Worm (Caenorhabditis elegans) whole organism, midembryonic: ENCODE results near the gene npr-37.

Experiments
- T22C8.4 ChIP-seq: fragments of 200-800 bp; sonication (Bioruptor generic); IDR thresholded peaks from 2 replicates; pipeline ENCODE4 v1.3.6; 2022; ENCODE audit warnings: missing genetic modification characterization, missing compliant biosample characterization
- cog-1 ChIP-seq: sonication (generic microtip); optimal IDR thresholded peaks from 2 replicates; lab custom pipeline; 2016; ENCODE audit warnings: missing genetic modification characterization, missing compliant biosample characterization
- flt-1 ChIP-seq: fragments of 200-800 bp; sonication (Bioruptor generic); IDR thresholded peaks from 2 replicates; pipeline ENCODE4 v1.3.6; 2022; ENCODE audit warnings: missing genetic modification characterization, missing compliant biosample characterization
- klf-2 ChIP-seq: fragments of 200-800 bp; sonication (Bioruptor generic); conservative IDR thresholded peaks from 2 replicates; pipeline ENCODE4 v1.3.6; 2022; ENCODE audit warnings: missing genetic modification reagents, missing genetic modification characterization, missing compliant biosample characterization
- med-1 ChIP-seq: sonication (generic microtip); optimal IDR thresholded peaks from 2 replicates; lab custom pipeline; 2017; ENCODE audit warnings: missing genetic modification characterization, mild to moderate bottlenecking, missing compliant biosample characterization, antibody characterized with exemption, missing genetic modification reagents; ENCODE audit not compliant: insufficient read depth
- ref-1 ChIP-seq: fragments of 200-800 bp; sonication (Bioruptor generic); conservative IDR thresholded peaks from 2 replicates; pipeline ENCODE4 v1.3.6; 2022; ENCODE audit warnings: missing genetic modification reagents, missing genetic modification characterization, missing compliant biosample characterization
- tab-1 ChIP-seq: fragments of 200-800 bp; sonication (Bioruptor generic); IDR thresholded peaks from 2 replicates; pipeline ENCODE4 v1.3.6; 2022; ENCODE audit warnings: missing genetic modification characterization, missing compliant biosample characterization
- ztf-23 ChIP-seq: fragments of 200-800 bp; sonication (Bioruptor generic); IDR thresholded peaks from 2 replicates; pipeline ENCODE4 v1.3.6; 2022; ENCODE audit warnings: missing genetic modification reagents, missing genetic modification characterization, missing compliant biosample characterization
- ztf-29 ChIP-seq: fragments of 200-800 bp; sonication (Bioruptor generic); IDR thresholded peaks from 2 replicates; pipeline ENCODE4 v1.3.6; 2022; ENCODE audit warnings: missing genetic modification reagents, missing genetic modification characterization, missing compliant biosample characterization

npr-37 gene

ce11 chrIV:467291-467690, 13.7 kb downstream of the npr-37 start:
- no peak for TF ChIP-seq ztf-29 (GFP tag; lab: Robert Waterston, UW)
- TF ChIP-seq flt-1 (GFP tag; lab: Robert Waterston, UW), result no peak
- no peak for TF ChIP-seq T22C8.4 (GFP tag; lab: Robert Waterston, UW)
- no peak for TF ChIP-seq cog-1 (tag; lab: Kevin White, UChicago)
- TF ChIP-seq ztf-23, result no peak
- TF ChIP-seq med-1 (GFP tag; lab: Kevin White, UChicago), result no peak
- no peak for TF ChIP-seq tab-1 (GFP tag; lab: Robert Waterston, UW)
- no peak for TF ChIP-seq klf-2 (GFP tag; lab: Robert Waterston, UW)
- no peak for TF ChIP-seq ref-1 (GFP tag; lab: Robert Waterston, UW)

ce11 chrIV:466569-466968, 14.4 kb downstream of the npr-37 start:
- TF ChIP-seq T22C8.4 (GFP tag; lab: Robert Waterston, UW) (no peak), klf-2 (GFP tag; lab: Robert Waterston, UW) (no peak), tab-1 (GFP tag; lab: Robert Waterston, UW) (no peak), ref-1 (GFP tag; lab: Robert Waterston, UW) (no peak), flt-1 (GFP tag; lab: Robert Waterston, UW) (no peak), cog-1 (tag; lab: Kevin White, UChicago) (no peak), ztf-23 (no peak), med-1 (GFP tag; lab: Kevin White, UChicago) (no peak), ztf-29 (GFP tag; lab: Robert Waterston, UW) (no peak)

ce11 chrIV:462050-462449, 18.9 kb downstream of the npr-37 start:
- TF ChIP-seq tab-1 (GFP tag; lab: Robert Waterston, UW) (0 out of 2 replicates have a peak, but pooled peaks have one; percentile 67), T22C8.4 (GFP tag; lab: Robert Waterston, UW) (no peak)

ce11 chrIV:460614-461079, 20.3 kb downstream of the npr-37 start, which contains the start of gene M04G7.2:
Gene M04G7.2 (minus strand): TSS chrIV:461029.
- TF ChIP-seq tab-1 (GFP tag; lab: Robert Waterston, UW) (no peak), T22C8.4 (GFP tag; lab: Robert Waterston, UW) (no peak), ztf-29 (GFP tag; lab: Robert Waterston, UW) (no peak), med-1 (GFP tag; lab: Kevin White, UChicago) (no peak), klf-2 (GFP tag; lab: Robert Waterston, UW) (no peak), cog-1 (tag; lab: Kevin White, UChicago) (no peak), ref-1 (GFP tag; lab: Robert Waterston, UW) (no peak), flt-1 (GFP tag; lab: Robert Waterston, UW) (no peak), ztf-23 (no peak)

- no peak for TF ChIP-seq klf-2 (GFP tag; lab: Robert Waterston, UW)
- no peak for TF ChIP-seq ref-1 (GFP tag; lab: Robert Waterston, UW)
- no peak for TF ChIP-seq cog-1 (tag; lab: Kevin White, UChicago)
- no peak for TF ChIP-seq med-1 (GFP tag; lab: Kevin White, UChicago)
- no peak for TF ChIP-seq tab-1 (GFP tag; lab: Robert Waterston, UW)
- TF ChIP-seq ztf-29 (GFP tag; lab: Robert Waterston, UW), result no peak
- no peak for TF ChIP-seq ztf-23
- TF ChIP-seq T22C8.4 (GFP tag; lab: Robert Waterston, UW), result no peak
Measured at ce11 chrIV:455484-455883, 25.5 kb downstream of the npr-37 start, which contains the start of gene M04G7.1. Gene M04G7.1 (plus strand): TSS chrIV:455784.

DNA sequence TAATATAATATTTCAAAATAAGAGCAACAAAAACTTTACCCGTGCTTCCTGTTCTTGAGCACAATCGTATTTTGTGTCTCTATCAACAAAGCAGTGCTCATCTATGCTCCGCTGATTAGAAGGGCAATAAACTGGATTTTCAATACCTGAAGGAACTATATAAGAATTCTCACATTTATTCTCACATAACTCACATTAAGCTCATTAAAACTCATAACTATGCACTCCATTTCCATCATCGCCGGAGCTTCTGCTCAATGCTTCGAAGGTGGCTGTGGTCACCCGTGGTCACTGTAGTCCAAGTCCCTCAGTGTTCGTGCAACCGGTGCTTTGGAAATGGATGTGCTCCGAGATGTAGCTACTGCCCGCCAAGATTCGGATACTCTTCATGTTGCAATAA, 26.2 kb downstream of the npr-37 start, which contains the start of the genes Y66H1A.8 and M04G7.5:
Gene Y66H1A.8, minus strand, starts transcription at position 101 of the 400 bp plus-strand sequence.
Gene M04G7.5, plus strand, starts transcription at position 258 of the 400 bp plus-strand sequence.
- TF ChIP-seq flt-1 (GFP tag; lab: Robert Waterston, UW) (no peak), cog-1 (tag; lab: Kevin White, UChicago) (no peak), tab-1 (GFP tag; lab: Robert Waterston, UW) (no peak), T22C8.4 (GFP tag; lab: Robert Waterston, UW) (no peak), med-1 (GFP tag; lab: Kevin White, UChicago) (no peak), klf-2 (GFP tag; lab: Robert Waterston, UW) (no peak), ztf-29 (GFP tag; lab: Robert Waterston, UW) (no peak), ztf-23 (no peak), ref-1 (GFP tag; lab: Robert Waterston, UW) (no peak)

ce11 chrIV:445377-445776, 35.6 kb downstream of the npr-37 start, which contains the start of gene dpm-1:
Gene dpm-1 (plus strand): TSS chrIV:445677.
- TF ChIP-seq cog-1 (tag; lab: Kevin White, UChicago), result no peak
- no peak for TF ChIP-seq klf-2 (GFP tag; lab: Robert Waterston, UW)
- no peak for TF ChIP-seq T22C8.4 (GFP tag; lab: Robert Waterston, UW)

- peak; percentile 70 for TF ChIP-seq cog-1 (tag; lab: Kevin White, UChicago)
- TF ChIP-seq ztf-23, result 0 out of 2 replicates have a peak, but pooled peaks have one; percentile 36
- no peak for TF ChIP-seq ztf-29 (GFP tag; lab: Robert Waterston, UW)
Measured at ce11 chrIV:443622-444021, 37.3 kb downstream of the npr-37 start, which contains the start of gene mrpl-55. Gene mrpl-55 (plus strand): TSS chrIV:443985.

ce11 chrIV:440509-440908, 40.5 kb downstream of the npr-37 start, which contains the start of gene hum-8:
Gene hum-8 (minus strand): TSS chrIV:440554.
- no peak for TF ChIP-seq tab-1 (GFP tag; lab: Robert Waterston, UW)
- no peak for TF ChIP-seq klf-2 (GFP tag; lab: Robert Waterston, UW)
- TF ChIP-seq T22C8.4 (GFP tag; lab: Robert Waterston, UW), result no peak
- no peak for TF ChIP-seq ref-1 (GFP tag; lab: Robert Waterston, UW)
- TF ChIP-seq ztf-23, result no peak
- TF ChIP-seq flt-1 (GFP tag; lab: Robert Waterston, UW), result no peak
- no peak for TF ChIP-seq cog-1 (tag; lab: Kevin White, UChicago)
- no peak for TF ChIP-seq ztf-29 (GFP tag; lab: Robert Waterston, UW)
- TF ChIP-seq med-1 (GFP tag; lab: Kevin White, UChicago), result no peak
